Worm (Caenorhabditis elegans): Measurements from ENCODE around the gene F54B11.7.

F54B11.7 gene

DNA sequence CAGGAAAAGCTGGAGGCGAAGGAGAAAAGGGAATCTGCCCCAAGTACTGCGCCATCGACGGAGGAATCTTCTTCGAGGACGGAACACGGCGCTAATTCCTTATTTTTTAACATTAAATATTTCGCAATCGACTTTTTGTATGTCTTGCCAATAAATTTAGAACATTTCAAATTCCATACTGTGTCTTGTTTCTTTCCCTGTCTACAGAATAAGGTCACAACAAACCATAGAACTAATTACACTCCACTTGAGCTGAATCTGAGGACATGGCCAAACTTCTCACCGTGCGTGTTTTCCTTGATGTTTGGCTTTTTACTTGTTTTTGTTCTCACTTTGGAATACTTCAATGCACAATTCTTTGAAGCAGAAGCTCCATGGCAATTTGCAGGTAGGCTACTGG, 7.9 kb upstream of the F54B11.7 start, which contains the start of gene F54B11.4:
Gene F54B11.4 (plus strand): TSS at position 301 of the 400 bp plus-strand sequence.
- TF ChIP-seq unc-62 (GFP tag; optimal IDR thresholded peaks at IDR 0.05): no peak

DNA sequence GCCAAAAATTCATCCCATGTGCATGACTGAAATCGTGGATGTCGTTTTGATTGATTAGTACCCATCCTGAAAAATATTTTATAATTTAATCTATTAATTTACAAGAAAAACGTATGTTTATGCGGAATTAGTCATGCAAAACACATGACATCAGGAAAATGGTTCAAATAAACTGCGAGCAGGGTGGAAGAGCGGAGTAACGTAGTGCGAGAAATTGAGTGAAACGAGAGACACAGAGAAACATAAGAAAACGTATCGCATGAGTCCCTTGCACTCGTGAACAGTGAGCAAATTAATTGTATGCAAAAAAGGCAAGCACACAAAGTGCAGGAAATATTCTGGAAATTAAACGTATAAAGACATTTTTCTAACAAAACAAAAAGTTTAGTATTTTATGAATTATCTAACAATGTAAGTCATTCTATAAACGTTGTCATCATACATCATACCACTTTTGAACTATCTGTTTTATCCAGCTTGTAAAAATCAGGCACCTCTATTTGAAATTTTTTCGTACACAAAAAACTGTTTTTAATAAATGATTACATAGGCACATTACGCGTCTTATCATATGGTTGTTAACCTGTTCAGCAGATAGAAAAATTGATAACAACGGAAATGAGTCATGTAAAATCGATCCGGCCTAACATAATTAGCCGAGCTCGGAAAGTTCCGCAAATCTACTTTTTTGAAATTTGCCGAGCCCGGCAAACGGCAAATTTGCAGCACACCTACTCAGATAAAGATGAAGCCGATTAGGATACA, 4.1 kb upstream of the F54B11.7 start, which contains the start of gene F54B11.5:
Gene F54B11.5 (minus strand): TSS at position 66 of the 765 bp plus-strand sequence.
- TF ChIP-seq unc-62 (GFP tag; optimal IDR thresholded peaks at IDR 0.05): no peak

DNA sequence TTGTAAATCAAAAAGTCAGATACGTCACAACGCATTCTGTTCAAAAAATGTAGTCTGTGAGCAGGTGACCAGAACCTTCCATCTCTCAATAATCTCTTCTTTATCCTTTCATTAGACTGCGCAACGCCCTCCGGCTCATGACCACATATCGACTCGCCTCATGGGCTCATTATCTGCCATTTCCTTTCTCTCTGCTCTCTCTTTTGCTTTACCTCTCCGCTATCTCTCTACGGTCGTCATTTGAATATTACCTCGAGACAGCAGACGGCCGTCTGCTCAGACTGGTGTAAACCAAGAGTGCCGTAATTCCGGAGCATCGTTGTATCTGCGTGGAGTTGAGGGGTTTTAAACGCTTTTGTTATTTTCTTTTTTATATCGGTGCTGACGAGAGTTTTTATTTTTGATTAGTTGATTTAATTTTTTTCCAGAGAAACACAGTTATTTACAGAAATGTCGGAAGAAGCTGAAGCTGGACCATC, 2.2 kb upstream of the F54B11.7 start, which contains the start of gene bra-1:
Gene bra-1 (plus strand): TSS at position 429 of the 479 bp plus-strand sequence.
- TF ChIP-seq unc-62 (GFP tag; optimal IDR thresholded peaks at IDR 0.05): no peak

DNA sequence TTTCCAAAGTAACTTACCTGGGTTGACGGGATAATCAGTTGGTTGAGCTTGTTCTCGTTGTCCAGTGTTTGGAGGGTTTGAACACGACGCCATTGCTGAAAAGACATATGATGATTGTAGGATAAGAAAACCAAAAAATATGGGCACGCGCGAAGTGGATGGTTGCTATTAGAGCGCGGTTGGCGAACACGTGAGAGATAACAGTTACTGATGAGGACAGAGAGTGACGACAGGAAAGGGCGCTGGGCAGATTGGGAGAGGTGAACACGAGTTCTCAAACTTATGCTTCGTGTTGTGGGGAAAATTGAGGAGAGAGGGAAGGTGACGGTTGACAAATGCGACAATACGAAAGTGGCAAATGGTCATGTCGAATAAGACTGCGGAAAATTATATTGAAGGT, 3.6 kb downstream of the F54B11.7 start, which contains the start of gene F54B11.8:
Gene F54B11.8 (minus strand): TSS at position 101 of the 400 bp plus-strand sequence.
- no peak for TF ChIP-seq unc-62 (GFP tag; optimal IDR thresholded peaks at IDR 0.05)

DNA sequence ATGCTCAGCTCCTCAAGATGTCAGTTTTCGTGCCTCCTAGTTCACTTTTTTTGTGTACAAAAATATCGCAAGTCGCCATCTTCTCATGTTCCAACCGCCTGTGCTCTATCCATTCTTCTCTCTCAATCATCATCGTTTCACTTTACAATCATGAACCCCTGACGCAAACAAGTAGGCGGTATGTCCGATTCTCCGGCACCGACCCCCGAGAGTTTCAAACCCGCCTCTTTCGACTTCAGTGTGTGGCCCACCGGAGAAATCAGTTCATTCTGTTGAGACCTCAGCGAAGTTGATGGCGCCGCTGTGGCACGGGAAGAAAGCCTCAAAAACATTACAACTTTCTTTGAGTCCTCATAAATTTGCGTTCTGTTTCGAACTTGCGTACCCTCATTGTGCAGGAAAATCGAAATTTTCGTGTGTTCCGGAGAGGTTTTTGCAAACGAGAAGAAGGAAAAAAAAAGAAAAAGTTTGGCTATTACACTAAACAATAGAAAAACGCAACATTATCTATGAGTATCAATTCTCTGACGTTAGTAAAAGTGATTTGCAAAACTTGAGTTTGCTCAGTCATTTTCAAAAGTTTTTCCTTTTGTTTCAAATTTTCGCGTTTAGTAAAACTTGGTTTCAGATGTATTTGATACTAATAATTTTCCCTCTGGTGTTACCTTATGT, 4.8 kb downstream of the F54B11.7 start, which contains the start of gene F54B11.9:
Gene F54B11.9 (plus strand): TSS at position 622 of the 672 bp plus-strand sequence.
- TF ChIP-seq unc-62 (GFP tag; optimal IDR thresholded peaks at IDR 0.05): no peak

DNA sequence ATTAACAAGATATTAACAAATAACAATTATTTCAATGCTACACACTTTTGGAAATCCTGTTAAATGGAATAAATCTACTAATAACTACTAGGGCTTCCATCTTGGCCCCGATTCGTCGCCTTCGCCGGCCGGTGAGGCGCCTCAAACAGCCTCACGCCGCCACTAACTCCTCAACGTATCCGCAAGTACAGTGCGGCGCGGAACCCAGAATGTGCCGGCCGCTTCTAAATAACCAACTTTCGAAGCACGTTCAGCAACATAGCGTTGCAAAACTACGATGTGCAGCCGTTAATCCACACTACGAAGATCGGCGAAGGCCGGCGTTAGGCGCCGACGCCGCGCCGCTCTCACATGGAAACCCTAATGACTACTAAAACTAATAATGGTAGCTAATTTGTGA, 5.6 kb downstream of the F54B11.7 start:
- TF ChIP-seq unc-62 (GFP tag; optimal IDR thresholded peaks at IDR 0.05): no peak

DNA sequence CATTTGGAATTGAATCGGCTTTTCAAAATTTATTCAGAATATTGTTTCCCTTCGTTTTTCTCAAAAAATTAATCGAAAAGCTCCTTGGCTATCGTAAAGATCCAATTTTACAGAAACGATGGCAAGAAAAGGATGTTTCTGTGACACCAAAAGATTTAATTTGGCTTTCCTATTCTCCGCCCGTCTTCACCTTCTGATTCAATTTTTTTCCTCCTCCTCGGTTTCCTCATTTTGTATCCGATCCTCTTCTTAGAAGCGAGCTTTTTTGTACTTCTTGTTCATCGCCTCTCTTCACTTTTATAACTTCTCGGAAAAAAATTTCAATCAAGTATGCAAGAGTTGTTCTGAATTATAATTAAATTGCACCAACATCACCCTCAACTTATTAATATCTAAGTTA, 9.8 kb downstream of the F54B11.7 start:
- no peak for TF ChIP-seq unc-62 (GFP tag; optimal IDR thresholded peaks at IDR 0.05)

DNA sequence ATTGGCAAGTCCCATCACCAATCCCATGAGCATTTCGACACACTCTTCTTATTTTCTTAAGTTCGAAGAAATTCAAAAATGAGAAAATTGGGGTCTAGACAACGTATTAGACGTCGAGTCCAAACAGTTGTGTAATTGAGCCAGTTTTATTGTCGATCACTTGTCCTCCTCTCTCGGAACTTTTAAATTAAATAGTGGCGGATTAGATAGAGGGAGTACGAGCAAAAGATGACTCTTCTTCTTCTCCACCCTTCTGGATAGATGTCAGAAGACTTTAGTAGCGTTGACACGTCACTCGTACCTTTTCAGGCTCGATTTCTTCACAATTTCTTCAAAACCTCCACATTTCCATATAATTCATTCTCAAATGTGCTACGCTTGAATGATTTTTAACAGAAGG, 14.9 kb downstream of the F54B11.7 start:
- TF ChIP-seq unc-62 (GFP tag; optimal IDR thresholded peaks at IDR 0.05): no peak

DNA sequence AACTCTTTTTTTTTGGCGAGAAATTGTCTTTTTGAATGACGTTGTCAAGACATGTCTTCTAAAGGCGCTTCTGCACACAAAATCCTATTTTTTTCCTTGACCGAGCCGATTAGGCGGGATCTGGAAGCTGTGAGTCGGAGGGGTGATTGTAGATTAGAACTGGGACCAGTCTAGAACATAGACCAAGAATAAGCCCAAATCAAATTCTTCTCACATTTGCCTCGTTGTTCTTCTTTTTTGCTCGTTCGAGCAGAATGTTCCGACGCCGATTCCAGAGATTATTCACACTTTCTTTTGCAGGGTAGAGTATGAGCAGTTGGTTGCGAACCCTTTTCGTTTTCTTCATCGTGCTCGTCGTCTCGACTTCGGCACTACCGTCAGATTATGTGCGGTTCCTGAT, 18.3 kb downstream of the F54B11.7 start, which contains the start of gene nlp-53:
Gene nlp-53 (plus strand): TSS at position 301 of the 400 bp plus-strand sequence.
- no peak for TF ChIP-seq unc-62 (GFP tag; optimal IDR thresholded peaks at IDR 0.05)

DNA sequence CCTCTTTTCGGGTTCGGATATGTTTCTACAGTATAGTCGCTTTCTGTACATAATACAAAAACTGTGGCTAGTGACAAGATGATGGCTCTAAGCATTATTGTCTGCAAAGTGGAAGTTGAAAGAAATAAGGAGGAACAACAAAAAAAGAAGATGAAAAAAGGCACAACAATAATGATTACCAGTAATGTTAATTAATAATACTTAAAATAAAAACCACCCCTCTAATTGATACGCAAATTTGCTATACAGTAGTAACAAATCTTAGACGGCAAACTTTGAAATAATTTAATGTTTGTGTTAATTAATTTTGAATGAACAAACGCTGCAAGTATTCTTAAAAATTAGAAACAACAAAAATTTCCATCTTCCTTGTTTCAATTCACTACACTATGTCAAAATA, 21.4 kb downstream of the F54B11.7 start, which contains the start of gene Y12A6A.1:
Gene Y12A6A.1 (minus strand): TSS at position 101 of the 400 bp plus-strand sequence.
- no peak for TF ChIP-seq unc-62 (GFP tag; optimal IDR thresholded peaks at IDR 0.05)

DNA sequence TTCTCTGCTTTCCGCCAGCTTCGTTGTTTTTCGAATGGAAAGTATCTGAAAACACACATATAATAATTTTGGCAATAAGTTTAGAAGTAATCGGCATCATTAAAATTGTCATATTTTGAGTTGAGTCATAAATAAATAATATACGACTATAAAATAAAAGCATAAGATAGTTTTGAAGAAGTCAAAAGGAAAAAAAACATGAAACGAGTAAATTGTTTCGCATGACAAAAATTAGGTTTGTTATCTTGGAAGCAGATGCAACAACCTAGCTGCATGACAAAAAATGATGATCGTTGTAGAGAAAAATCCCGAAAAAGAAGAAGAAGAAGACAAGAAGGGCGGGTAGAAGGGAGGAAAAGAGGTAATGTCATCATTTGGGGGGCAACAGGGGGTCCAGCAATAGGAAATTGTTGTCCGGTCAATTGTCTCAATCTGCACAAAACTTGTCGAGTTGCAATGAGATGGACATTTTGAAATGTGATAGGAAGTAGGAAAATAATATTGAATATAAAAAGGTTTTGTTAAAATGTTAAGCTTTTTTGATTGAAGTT, 31.0 kb downstream of the F54B11.7 start, which contains the start of gene nlg-1:
Gene nlg-1 (minus strand): TSS at position 51 of the 551 bp plus-strand sequence.
- TF ChIP-seq unc-62 (GFP tag; optimal IDR thresholded peaks at IDR 0.05): no peak

DNA sequence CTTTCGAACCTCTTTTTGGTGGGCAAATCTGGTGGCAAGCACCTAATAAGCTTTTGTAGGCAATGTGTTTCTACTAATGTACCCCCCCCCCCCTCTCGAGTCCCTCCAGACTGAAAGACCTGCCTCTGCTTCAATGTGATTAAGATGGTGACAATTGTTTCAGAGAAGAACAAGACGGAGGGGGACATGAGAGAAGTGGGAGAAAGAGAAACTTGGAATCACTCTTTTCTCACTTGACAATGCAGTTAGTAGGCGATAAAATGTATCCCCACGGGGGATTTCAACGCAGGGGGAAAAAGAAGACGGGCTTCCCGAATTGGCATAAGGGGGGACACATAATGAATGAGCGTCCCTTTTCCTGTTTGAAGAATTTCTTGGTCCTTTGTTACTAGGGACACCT, 32.0 kb downstream of the F54B11.7 start:
- TF ChIP-seq unc-62 (GFP tag; optimal IDR thresholded peaks at IDR 0.05): no peak

DNA sequence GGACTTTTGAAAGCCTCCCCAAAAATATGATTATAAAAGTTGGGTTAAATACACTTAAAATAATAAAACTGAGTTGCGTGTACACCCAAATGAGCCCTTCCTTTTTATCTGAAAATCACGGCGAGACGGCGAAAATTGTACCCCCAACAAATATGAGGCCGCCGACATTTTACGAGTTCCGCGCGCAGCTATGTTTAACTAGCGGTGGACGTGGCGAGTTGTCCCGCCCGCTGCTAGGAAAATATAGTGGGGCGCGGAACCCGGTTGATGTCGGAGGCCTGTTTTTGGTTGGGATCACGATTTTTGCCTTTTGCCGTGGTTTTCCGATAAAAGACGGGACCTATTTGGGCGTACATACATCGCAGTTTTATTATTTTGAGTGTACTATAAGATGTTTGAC, 32.8 kb downstream of the F54B11.7 start:
- TF ChIP-seq unc-62 (GFP tag; optimal IDR thresholded peaks at IDR 0.05): no peak

DNA sequence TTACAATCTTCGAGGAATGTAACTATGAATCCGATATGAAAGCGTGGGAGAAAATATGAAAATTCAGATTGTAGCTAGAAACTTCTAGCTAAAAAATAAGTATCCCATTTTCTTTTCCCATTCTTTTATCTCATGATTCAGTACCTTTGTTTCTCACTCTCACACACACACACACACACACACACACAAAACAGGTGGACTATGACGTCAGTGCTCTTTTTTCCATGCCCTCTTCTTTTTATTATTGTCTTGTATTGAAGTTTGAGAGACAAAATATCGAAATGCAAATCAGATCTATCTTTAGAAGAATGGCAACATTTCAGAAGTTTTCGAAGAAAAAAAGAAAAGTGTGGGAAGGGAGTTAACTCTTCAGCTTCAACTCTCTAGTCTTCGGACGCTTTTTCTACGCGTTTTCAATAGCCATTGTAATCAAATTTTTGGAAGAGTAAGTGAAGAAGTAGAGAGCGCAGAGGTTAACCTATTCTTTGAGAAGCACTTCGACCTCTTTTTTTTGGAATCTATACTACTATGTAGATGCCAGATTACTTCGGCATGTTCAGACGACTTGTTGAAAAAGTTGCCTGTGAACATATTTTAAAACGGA, 33.7 kb downstream of the F54B11.7 start:
- TF ChIP-seq unc-62 (GFP tag; optimal IDR thresholded peaks at IDR 0.05): no peak

DNA sequence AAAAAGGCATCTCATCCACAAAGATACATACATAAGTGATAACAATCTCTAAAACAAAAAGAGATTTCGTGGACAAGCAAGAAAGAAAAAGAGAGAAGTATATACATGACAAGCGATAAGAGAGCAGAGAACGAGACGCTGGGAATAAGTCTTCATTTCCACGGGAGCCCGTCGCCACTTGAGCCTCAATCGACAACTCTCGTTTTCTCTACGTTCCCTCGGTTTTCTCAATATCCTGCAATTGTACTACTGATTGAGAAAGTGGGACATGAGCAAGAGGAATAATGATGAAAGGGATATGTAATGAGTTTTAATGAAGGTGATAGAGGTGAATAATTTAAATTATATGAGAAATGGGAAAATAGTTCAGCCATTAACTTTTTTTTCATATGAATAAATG, 37.3 kb downstream of the F54B11.7 start:
- TF ChIP-seq unc-62 (GFP tag; optimal IDR thresholded peaks at IDR 0.05): no peak

Measured in whole organism, dauer.